Worm (Caenorhabditis elegans) whole organism, L4/young adult: Measurements from ENCODE around the gene lsm-4.

Experiments
- W03F9.2 ChIP-seq: fragments of 150-350 bp; optimal IDR thresholded peaks from 2 replicates; lab custom pipeline; 2014; ENCODE audit warnings: missing biosample characterization, missing genetic modification characterization
- dao-5 ChIP-seq: sonication (generic microtip); optimal IDR thresholded peaks from 2 replicates; lab custom pipeline; 2016; ENCODE audit warnings: missing genotype, missing genetic modification characterization, moderate library complexity, missing compliant biosample characterization

- TF ChIP-seq dao-5 (tag; lab: Kevin White, UChicago) (no peak), W03F9.2 (no peak)
These were observed 2.7 kb upstream of the lsm-4 start, which contains the start of gene F32A5.8 for ce11 chrII:7255614-7256162.
